Fruit fly (Drosophila melanogaster): ENCODE data around the gene Rpp14a.

DNA sequence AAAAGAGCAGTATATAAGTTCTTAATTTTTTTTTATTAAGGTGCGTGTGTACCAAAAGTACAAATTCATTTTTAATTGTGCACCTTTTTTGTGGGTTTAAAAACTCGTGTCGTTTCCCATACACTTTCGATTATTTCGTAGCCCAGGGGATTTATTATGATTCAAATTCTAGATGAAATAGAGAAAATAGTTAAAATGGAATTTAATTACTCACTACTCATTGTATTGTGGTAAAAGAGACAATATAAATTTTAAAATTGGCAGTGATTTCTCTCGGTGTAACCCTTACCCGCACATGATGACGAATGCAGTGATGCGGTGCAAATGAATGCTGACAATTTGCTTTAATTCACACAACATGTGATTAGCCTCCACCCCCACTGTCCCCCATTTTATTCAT is 26.6 kb downstream of the Rpp14a start:
- no peak for TF ChIP-seq Pif1B (GFP tag; optimal IDR thresholded peaks at IDR 0.05)
- TF ChIP-seq gl (tag; optimal IDR thresholded peaks at IDR 0.05): no peak
- no peak for TF ChIP-seq EcR (GFP tag; optimal IDR thresholded peaks at IDR 0.05)
- no peak for TF ChIP-seq fd96Ca (GFP tag; IDR thresholded peaks at IDR 0.05)

Data from whole organism, pupa.